Worm (Caenorhabditis elegans): ENCODE data around the gene pcdr-1.

DNA sequence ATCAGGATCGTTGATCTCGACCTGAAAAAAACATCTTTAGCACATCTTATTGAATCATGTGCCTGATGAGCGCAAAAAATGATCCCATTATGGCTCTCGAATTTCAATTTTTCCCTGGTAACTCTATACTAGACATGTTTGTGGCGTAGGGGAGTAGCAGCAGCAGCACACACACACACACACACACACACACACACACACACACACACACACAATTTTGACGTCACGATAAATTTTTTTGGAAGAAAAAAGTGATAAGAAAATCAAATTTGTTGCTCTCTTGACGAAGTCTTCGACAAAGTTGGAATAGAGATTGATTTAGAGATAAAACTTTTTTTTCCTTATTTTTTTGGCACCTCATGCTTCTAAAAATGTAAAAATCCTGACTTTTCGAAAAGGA lies 36.9 kb upstream of the pcdr-1 start:
- TF ChIP-seq nfya-1 (tag; optimal IDR thresholded peaks at IDR 0.05) (no peak), pag-3 (tag; optimal IDR thresholded peaks at IDR 0.05; ENCODE audit: borderline replicate concordance) (no peak)
